Worm (Caenorhabditis elegans): ENCODE data around the gene mct-3.

mct-3 gene

DNA sequence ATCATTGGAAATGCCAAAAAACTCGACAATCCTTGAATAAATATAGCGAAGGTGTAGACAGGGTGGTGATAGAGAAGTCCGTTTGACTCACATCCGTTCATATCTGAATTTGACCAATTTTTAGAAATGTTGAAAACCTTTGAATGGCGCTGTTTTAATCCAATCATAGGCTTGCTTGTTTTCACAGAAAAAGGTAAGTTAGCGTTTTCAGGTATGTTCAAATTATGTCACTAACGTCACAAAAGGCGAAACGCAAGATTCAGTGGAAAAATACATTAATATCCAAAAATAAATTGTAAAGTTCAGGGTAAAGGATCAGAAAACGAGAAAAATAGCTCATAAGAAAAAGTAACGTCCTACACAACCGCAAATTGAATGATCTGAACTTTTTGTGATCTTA lies 47.3 kb downstream of the mct-3 start, which contains the start of gene sra-38:
sra-38 (minus strand) TSS at position 101 of the 400 bp plus-strand sequence.
- TF ChIP-seq med-1 (GFP tag; optimal IDR thresholded peaks at IDR 0.05; ENCODE audit: insufficient read depth), result no peak
- no peak for TF ChIP-seq tab-1 (GFP tag; IDR thresholded peaks at IDR 0.05)
- no peak for TF ChIP-seq cog-1 (tag; optimal IDR thresholded peaks at IDR 0.05)
- no peak for TF ChIP-seq flt-1 (GFP tag; IDR thresholded peaks at IDR 0.05)
- no peak for TF ChIP-seq T22C8.4 (GFP tag; IDR thresholded peaks at IDR 0.05)

DNA sequence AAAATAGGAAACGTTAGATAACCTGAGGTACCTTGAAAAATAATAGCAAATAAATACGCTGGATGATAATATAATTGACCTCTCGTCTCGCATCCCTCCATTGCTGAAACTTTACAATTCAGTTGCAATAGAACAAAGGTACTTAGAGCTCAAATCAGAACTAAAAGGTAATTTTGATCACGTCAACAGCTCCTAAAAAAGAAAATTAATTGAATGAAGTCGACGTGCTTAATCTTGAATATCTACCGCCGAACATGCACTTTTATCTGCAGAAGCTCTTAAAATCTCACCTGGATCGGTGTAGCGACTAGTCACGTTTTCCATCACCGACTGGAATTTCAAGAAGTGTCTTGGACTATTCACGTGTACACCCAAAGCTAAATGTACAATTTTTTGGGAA lies 50.6 kb downstream of the mct-3 start, which contains the start of gene sra-39:
sra-39 (minus strand) TSS at position 101 of the 400 bp plus-strand sequence.
- no peak for TF ChIP-seq flt-1 (GFP tag; IDR thresholded peaks at IDR 0.05)
- TF ChIP-seq ref-1 (GFP tag; conservative IDR thresholded peaks at IDR 0.05), result no peak
- no peak for TF ChIP-seq T22C8.4 (GFP tag; IDR thresholded peaks at IDR 0.05)
- no peak for TF ChIP-seq klf-2 (GFP tag; conservative IDR thresholded peaks at IDR 0.05)
- TF ChIP-seq ztf-29 (GFP tag; IDR thresholded peaks at IDR 0.05), result no peak
- no peak for TF ChIP-seq cog-1 (tag; optimal IDR thresholded peaks at IDR 0.05)
- TF ChIP-seq med-1 (GFP tag; optimal IDR thresholded peaks at IDR 0.05; ENCODE audit: insufficient read depth), result no peak
- no peak for TF ChIP-seq tab-1 (GFP tag; IDR thresholded peaks at IDR 0.05)
- no peak for TF ChIP-seq ztf-23 (GFP tag; IDR thresholded peaks at IDR 0.05)

DNA sequence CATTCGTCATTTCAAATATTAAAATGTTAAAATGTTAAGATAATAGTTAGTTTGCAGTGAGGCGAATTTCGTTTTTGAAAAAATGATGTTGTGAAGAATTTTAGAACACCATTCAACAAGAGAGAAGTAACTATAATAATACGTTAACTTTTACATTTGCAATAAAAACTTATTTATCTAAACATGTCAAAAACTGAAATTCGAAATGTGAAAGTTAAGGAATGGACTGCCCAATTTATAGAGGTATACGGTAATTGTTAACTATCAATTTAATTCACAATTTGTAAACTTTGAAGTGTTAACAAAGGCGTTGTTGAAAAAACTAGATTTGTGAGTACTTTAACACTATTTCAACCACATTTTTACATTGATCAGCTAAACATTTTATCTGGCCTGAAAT lies 51.1 kb downstream of the mct-3 start:
- no peak for TF ChIP-seq T22C8.4 (GFP tag; IDR thresholded peaks at IDR 0.05)
- no peak for TF ChIP-seq flt-1 (GFP tag; IDR thresholded peaks at IDR 0.05)
- no peak for TF ChIP-seq med-1 (GFP tag; optimal IDR thresholded peaks at IDR 0.05; ENCODE audit: insufficient read depth)
- TF ChIP-seq tab-1 (GFP tag; IDR thresholded peaks at IDR 0.05), result no peak
- no peak for TF ChIP-seq ref-1 (GFP tag; conservative IDR thresholded peaks at IDR 0.05)

Measured in whole organism, midembryonic.